Worm (Caenorhabditis elegans) whole organism, young adult: ENCODE data around the gene vab-7.

Source experiments
- B0336.3 ChIP-seq: fragments of 200-800 bp; sonication (Bioruptor generic); IDR thresholded peaks from 2 replicates; pipeline ENCODE4 v1.3.6; 2022; ENCODE audit warnings: missing genetic modification characterization, missing compliant biosample characterization
- madf-10 ChIP-seq: sonication (generic microtip); optimal IDR thresholded peaks from 2 replicates; lab custom pipeline; 2016; ENCODE audit warnings: mild to moderate bottlenecking, missing genetic modification characterization, missing compliant biosample characterization

- TF ChIP-seq B0336.3 (GFP tag; lab: Robert Waterston, UW) (no peak), madf-10 (tag; lab: Kevin White, UChicago) (no peak)
These were observed 17.8 kb upstream of the vab-7 start, which contains the start of gene unc-119 for ce11 chrIII:10902341-10902740.
